Fruit fly (Drosophila melanogaster): ENCODE results near the gene CG13606.

Gene CG13606

dm6 chr3R:24169362-24169761, 3.1 kb upstream of the CG13606 start, which contains the start of gene CG5510 (continued):
- TF ChIP-seq CG17359 (tag; optimal IDR thresholded peaks at IDR 0.05) = peak; percentile 43
- no peak for TF ChIP-seq gt (GFP tag; IDR thresholded peaks at IDR 0.05)
- 0 out of 2 replicates have a peak, but pooled peaks have one; percentile 11 for TF ChIP-seq peb (GFP tag; IDR thresholded peaks at IDR 0.05)
- TF ChIP-seq Aef1 (GFP tag; IDR thresholded peaks at IDR 0.05) = peak; percentile 57; the same call in 2 of the 3 replicates
- no peak for TF ChIP-seq CG10462 (GFP tag; optimal IDR thresholded peaks at IDR 0.05)
- no peak for TF ChIP-seq prd (optimal IDR thresholded peaks at IDR 0.05)
- peak; percentile 33; the same call in 2 of the 3 replicates for TF ChIP-seq prd (GFP tag; IDR thresholded peaks at IDR 0.05)
- TF ChIP-seq Hsf (GFP tag; optimal IDR thresholded peaks at IDR 0.05) = peak; percentile 47
- TF ChIP-seq CG18764 (GFP tag; optimal IDR thresholded peaks at IDR 0.05) = peak; percentile 3
- TF ChIP-seq Max (GFP tag; optimal IDR thresholded peaks at IDR 0.05) = peak; percentile 54
- peak; percentile 57 for TF ChIP-seq CG9797 (GFP tag; optimal IDR thresholded peaks at IDR 0.05)
- peak; percentile 52; the same call in 1 of the 3 replicates for TF ChIP-seq CG17361 (GFP tag; IDR thresholded peaks at IDR 0.05)
- no peak for TF ChIP-seq pros (GFP tag; optimal IDR thresholded peaks at IDR 0.05)
- TF ChIP-seq CG10366 (GFP tag; IDR thresholded peaks at IDR 0.05) = no peak
- TF ChIP-seq CG18476 (GFP tag; optimal IDR thresholded peaks at IDR 0.05) = peak; percentile 33
- peak; percentile 9 for TF ChIP-seq CG5245 (GFP tag; optimal IDR thresholded peaks at IDR 0.05)
- TF ChIP-seq her (GFP tag; optimal IDR thresholded peaks at IDR 0.05) = peak; percentile 26
- TF ChIP-seq fru (optimal IDR thresholded peaks at IDR 0.05) = no peak
- TF ChIP-seq row (GFP tag; IDR thresholded peaks at IDR 0.05) = peak; percentile 83
- TF ChIP-seq gsb-n (tag; optimal IDR thresholded peaks at IDR 0.05) = peak; percentile 13
- TF ChIP-seq fd3F (GFP tag; optimal IDR thresholded peaks at IDR 0.05) = peak; percentile 1
- peak; percentile 27 for TF ChIP-seq NfI (GFP tag; optimal IDR thresholded peaks at IDR 0.05)
- TF ChIP-seq Dek (tag; optimal IDR thresholded peaks at IDR 0.05) = peak; percentile 32
- no peak for TF ChIP-seq sc (optimal IDR thresholded peaks at IDR 0.05)
- TF ChIP-seq sc (GFP tag; optimal IDR thresholded peaks at IDR 0.05) = no peak
- TF ChIP-seq dm (GFP tag; optimal IDR thresholded peaks at IDR 0.05) = peak; percentile 49
- TF ChIP-seq Dp (GFP tag; optimal IDR thresholded peaks at IDR 0.05) = peak; percentile 96
- peak; percentile 66 for TF ChIP-seq tin (GFP tag; optimal IDR thresholded peaks at IDR 0.05)
- TF ChIP-seq sisA (GFP tag; IDR thresholded peaks at IDR 0.05) = peak; percentile 59
- peak; percentile 15 for TF ChIP-seq CG10209 (GFP tag; optimal IDR thresholded peaks at IDR 0.05)
- peak; percentile 46 for TF ChIP-seq CG15269 (tag; optimal IDR thresholded peaks at IDR 0.05)
- TF ChIP-seq tx (GFP tag; optimal IDR thresholded peaks at IDR 0.05) = peak; percentile 48
- peak; percentile 97 for TF ChIP-seq zen2 (GFP tag; IDR thresholded peaks at IDR 0.05; ENCODE audit: partially characterized antibody)
- peak; percentile 39 for TF ChIP-seq CG13424 (tag; optimal IDR thresholded peaks at IDR 0.05)
- peak; percentile 58 to 61 for TF ChIP-seq Pdp1 (GFP tag; optimal IDR thresholded peaks at IDR 0.05)
- peak; percentile 70 for TF ChIP-seq CG14710 (tag; optimal IDR thresholded peaks at IDR 0.05)
- TF ChIP-seq CG1603 (tag; optimal IDR thresholded peaks at IDR 0.05) = peak; percentile 86
- no peak for TF ChIP-seq Fer2 (tag; optimal IDR thresholded peaks at IDR 0.05)
- TF ChIP-seq Meics (GFP tag; optimal IDR thresholded peaks at IDR 0.05) = peak; percentile 21
- TF ChIP-seq CG7786 (GFP tag; optimal IDR thresholded peaks at IDR 0.05) = peak; percentile 25
- TF ChIP-seq Ravus (GFP tag; IDR thresholded peaks at IDR 0.05) = no peak
- peak; percentile 62 for TF ChIP-seq CG13894 (tag; optimal IDR thresholded peaks at IDR 0.05)
- no peak for TF ChIP-seq Mrtf (GFP tag; IDR thresholded peaks at IDR 0.05)
- peak; percentile 20; the same call in 1 of the 3 replicates for TF ChIP-seq tgo (GFP tag; IDR thresholded peaks at IDR 0.05)
- peak; percentile 86 for TF ChIP-seq YL-1 (GFP tag; optimal IDR thresholded peaks at IDR 0.05)
- peak; percentile 12 for TF ChIP-seq Nf-YB (GFP tag; optimal IDR thresholded peaks at IDR 0.05)
- no peak for TF ChIP-seq NC2α (GFP tag; optimal IDR thresholded peaks at IDR 0.05)
- TF ChIP-seq Dad (GFP tag; optimal IDR thresholded peaks at IDR 0.05) = peak; percentile 69
- peak; percentile 95 for TF ChIP-seq E2f2 (GFP tag; IDR thresholded peaks at IDR 0.05)
- peak; percentile 67 for TF ChIP-seq mam (GFP tag; optimal IDR thresholded peaks at IDR 0.05)
- no peak for TF ChIP-seq CG8359 (GFP tag; optimal IDR thresholded peaks at IDR 0.05; ENCODE audit: borderline replicate concordance)

Measured in whole organism, embryonic.